Worm (Caenorhabditis elegans) whole organism, L2 larva: ENCODE measurements around the gene C04E6.12.

Experiments used
- C34F6.9 ChIP-seq: fragments of 150-350 bp; optimal IDR thresholded peaks from 2 replicates; lab custom pipeline; 2014; ENCODE audit warnings: missing biosample characterization, missing genetic modification characterization
- R02D3.7 ChIP-seq: fragments of 150-350 bp; optimal IDR thresholded peaks from 2 replicates; lab custom pipeline; 2014; ENCODE audit warnings: missing biosample characterization, missing genetic modification characterization
- Y55F3AM.14 ChIP-seq: fragments of 200-800 bp; sonication (Bioruptor generic); optimal IDR thresholded peaks from 2 replicates; lab custom pipeline; 2018; ENCODE audit warnings: mild to moderate bottlenecking, missing genetic modification characterization, missing compliant biosample characterization
- alr-1 ChIP-seq: fragments of 150-350 bp; optimal IDR thresholded peaks from 2 replicates; lab custom pipeline; 2014; ENCODE audit warnings: missing biosample characterization, missing genetic modification characterization
- aly-2 ChIP-seq: fragments of 150-350 bp; optimal IDR thresholded peaks from 2 replicates; lab custom pipeline; 2014; ENCODE audit warnings: missing biosample characterization, missing genetic modification characterization
- ama-1 ChIP-seq: fragments of 150-350 bp; optimal IDR thresholded peaks from 2 replicates; lab custom pipeline; 2018; ENCODE audit warnings: inconsistent platforms
- blmp-1 ChIP-seq: sonication (generic microtip); optimal IDR thresholded peaks from 2 replicates; lab custom pipeline; 2017; ENCODE audit warnings: missing genetic modification characterization, mild to moderate bottlenecking, missing compliant biosample characterization, antibody characterized with exemption, moderate library complexity; ENCODE audit not compliant: insufficient read depth
- ceh-16 ChIP-seq: fragments of 150-350 bp; optimal IDR thresholded peaks from 2 replicates; lab custom pipeline; 2014; ENCODE audit warnings: missing biosample characterization, missing genetic modification characterization
- ceh-82 ChIP-seq: fragments of 150-350 bp; optimal IDR thresholded peaks from 2 replicates; lab custom pipeline; 2014; ENCODE audit warnings: missing biosample characterization, missing genetic modification characterization
- crh-2 ChIP-seq: sonication (generic microtip); optimal IDR thresholded peaks from 2 replicates; lab custom pipeline; 2017; ENCODE audit warnings: missing biosample characterization, missing genetic modification characterization
- dmd-4 ChIP-seq: sonication (generic microtip); optimal IDR thresholded peaks from 2 replicates; lab custom pipeline; 2017; ENCODE audit warnings: missing biosample characterization, missing genetic modification characterization
- egl-27 ChIP-seq: sonication (generic microtip); optimal IDR thresholded peaks from 3 replicates; lab custom pipeline; 2017; ENCODE audit warnings: missing biosample characterization, missing genetic modification reagents, missing genetic modification characterization
- fos-1 ChIP-seq: fragments of 150-350 bp; optimal IDR thresholded peaks from 2 replicates; lab custom pipeline; 2014; ENCODE audit warnings: missing biosample characterization, missing genetic modification characterization
- lin-13 ChIP-seq: fragments of 150-350 bp; optimal IDR thresholded peaks from 2 replicates; lab custom pipeline; 2014; ENCODE audit warnings: missing biosample characterization, missing genetic modification reagents, missing genetic modification characterization
- lin-39 ChIP-seq: fragments of 150-350 bp; optimal IDR thresholded peaks from 2 replicates; lab custom pipeline; 2014; ENCODE audit warnings: missing biosample characterization, missing genetic modification reagents, missing genetic modification characterization
- lsy-2 ChIP-seq, 2 experiments: fragments of 150-350 bp in 1 of 2; sonication (generic microtip) in 1 of 2; optimal IDR thresholded peaks; 2 replicates each; lab custom pipeline; 2014 to 2017; ENCODE audit warnings: missing biosample characterization in 2 of 2, missing genetic modification characterization in 2 of 2
- mab-5 ChIP-seq: fragments of 150-350 bp; optimal IDR thresholded peaks from 2 replicates; lab custom pipeline; 2014; ENCODE audit warnings: missing biosample characterization, missing genetic modification characterization
- mdl-1 ChIP-seq, 2 experiments: fragments of 150-350 bp in 1 of 2; sonication (generic microtip) in 1 of 2; optimal IDR thresholded peaks; 2 replicates each; lab custom pipeline; 2017; ENCODE audit warnings: missing biosample characterization in 2 of 2, missing genetic modification characterization in 2 of 2
- nhr-10 ChIP-seq: sonication (generic microtip); optimal IDR thresholded peaks from 2 replicates; lab custom pipeline; 2017; ENCODE audit warnings: missing biosample characterization, missing genetic modification characterization
- nhr-11 ChIP-seq: fragments of 150-350 bp; optimal IDR thresholded peaks from 2 replicates; lab custom pipeline; 2014; ENCODE audit warnings: missing biosample characterization, missing genetic modification characterization
- nhr-12 ChIP-seq: fragments of 150-350 bp; optimal IDR thresholded peaks from 2 replicates; lab custom pipeline; 2014; ENCODE audit warnings: missing biosample characterization, missing genetic modification characterization
- nhr-129 ChIP-seq: fragments of 150-350 bp; optimal IDR thresholded peaks from 2 replicates; lab custom pipeline; 2014; ENCODE audit warnings: missing biosample characterization, missing genetic modification characterization
- nhr-21 ChIP-seq: fragments of 150-350 bp; optimal IDR thresholded peaks from 2 replicates; lab custom pipeline; 2014; ENCODE audit warnings: missing biosample characterization, missing genetic modification characterization
- nhr-23 ChIP-seq: fragments of 150-350 bp; optimal IDR thresholded peaks from 2 replicates; lab custom pipeline; 2014; ENCODE audit warnings: missing biosample characterization, missing genetic modification reagents, missing genetic modification characterization
- nhr-237 ChIP-seq: fragments of 150-350 bp; optimal IDR thresholded peaks from 2 replicates; lab custom pipeline; 2014; ENCODE audit warnings: missing biosample characterization, missing genetic modification characterization
- nhr-25 ChIP-seq: fragments of 150-350 bp; sonication (generic microtip); optimal IDR thresholded peaks from 3 replicates; lab custom pipeline; 2014; ENCODE audit warnings: missing biosample characterization, missing genetic modification characterization
- nhr-77 ChIP-seq: fragments of 150-350 bp; optimal IDR thresholded peaks from 2 replicates; lab custom pipeline; 2014; ENCODE audit warnings: missing biosample characterization, missing genetic modification characterization
- sem-4 ChIP-seq: fragments of 150-350 bp; optimal IDR thresholded peaks from 2 replicates; lab custom pipeline; 2014; ENCODE audit warnings: missing biosample characterization, missing genetic modification reagents, missing genetic modification characterization
- sma-3 ChIP-seq: sonication (generic microtip); optimal IDR thresholded peaks from 2 replicates; lab custom pipeline; 2016; ENCODE audit warnings: missing genetic modification reagents, missing genetic modification characterization, missing compliant biosample characterization
- snpc-4 ChIP-seq: fragments of 150-350 bp; optimal IDR thresholded peaks from 2 replicates; lab custom pipeline; 2014; ENCODE audit warnings: missing biosample characterization, missing genetic modification characterization
- unc-39 ChIP-seq: fragments of 150-350 bp; optimal IDR thresholded peaks from 2 replicates; lab custom pipeline; 2014; ENCODE audit warnings: missing biosample characterization, missing genetic modification characterization
- unc-55 ChIP-seq: fragments of 150-350 bp; sonication (generic microtip); optimal IDR thresholded peaks from 3 replicates; lab custom pipeline; 2014; ENCODE audit warnings: missing biosample characterization, missing genetic modification reagents, missing genetic modification characterization
- unc-62 ChIP-seq: fragments of 150-350 bp; optimal IDR thresholded peaks from 2 replicates; lab custom pipeline; 2014; ENCODE audit warnings: missing biosample characterization, missing genetic modification reagents, missing genetic modification characterization
- zag-1 ChIP-seq: fragments of 150-350 bp; optimal IDR thresholded peaks from 2 replicates; lab custom pipeline; 2014; ENCODE audit warnings: missing biosample characterization, missing genetic modification characterization
- ztf-1 ChIP-seq: fragments of 200-800 bp; sonication (Bioruptor generic); conservative IDR thresholded peaks from 2 replicates; pipeline ENCODE4 v1.3.6; 2022; ENCODE audit warnings: missing genetic modification characterization, missing compliant biosample characterization
- ztf-11 ChIP-seq: sonication (generic microtip); optimal IDR thresholded peaks from 2 replicates; lab custom pipeline; 2017; ENCODE audit warnings: missing biosample characterization, missing genetic modification characterization

Gene C04E6.12

ce11 chrV:5882429-5882828 is 37.4 kb downstream of the C04E6.12 start:
- TF ChIP-seq R02D3.7 (tag; lab: Kevin White, UChicago) (no peak), nhr-237 (no peak), zag-1 (tag; lab: Kevin White, UChicago) (no peak)

DNA sequence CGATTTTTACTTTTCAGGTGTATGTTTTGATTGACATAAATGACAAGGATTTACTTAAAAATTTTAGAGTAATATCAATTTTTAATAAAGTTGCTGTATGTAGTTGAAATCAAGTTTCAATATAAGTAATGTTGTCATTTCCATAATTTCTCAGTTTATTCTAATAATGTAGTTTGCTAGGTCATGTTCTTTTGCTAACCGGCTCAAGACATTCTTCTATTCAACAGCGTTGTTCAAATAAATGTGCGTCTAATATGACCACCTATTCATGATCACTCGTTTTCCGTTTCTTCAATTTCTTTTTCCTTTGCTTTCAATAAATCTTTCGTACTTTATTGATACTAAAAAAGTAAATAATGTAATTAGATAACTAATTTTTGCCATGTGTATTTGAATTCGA is 39.7 kb downstream of the C04E6.12 start, which contains the start of gene C02G6.3:
Gene C02G6.3, plus strand, starts transcription at position 301 of the 400 bp plus-strand sequence.
- TF ChIP-seq nhr-237 = no peak

- TF ChIP-seq crh-2 (tag; lab: Kevin White, UChicago) (no peak), sma-3 (no peak), sem-4 (tag; lab: Kevin White, UChicago) (no peak), C34F6.9 (tag; lab: Kevin White, UChicago) (no peak), ama-1 (lab: Kevin White, UChicago) (no peak), unc-39 (no peak), ztf-11 (no peak), dmd-4 (no peak), ceh-82 (tag; lab: Kevin White, UChicago) (no peak), egl-27 (no peak), nhr-21 (tag; lab: Kevin White, UChicago) (no peak), ceh-16 (tag; lab: Kevin White, UChicago) (no peak), alr-1 (tag; lab: Kevin White, UChicago) (no peak)
- TF ChIP-seq, all 48 proteins: peak for 0
Measured at ce11 chrV:5876966-5877365, 42.8 kb downstream of the C04E6.12 start.

- TF ChIP-seq nhr-25 (tag; lab: Kevin White, UChicago) = no peak
- no peak for TF ChIP-seq ceh-16 (tag; lab: Kevin White, UChicago)
- no peak for TF ChIP-seq nhr-23 (tag; lab: Kevin White, UChicago)
- TF ChIP-seq mab-5 = no peak
- TF ChIP-seq sem-4 (tag; lab: Kevin White, UChicago) = no peak
- TF ChIP-seq snpc-4 (tag; lab: Kevin White, UChicago) = no peak
- TF ChIP-seq lin-39 (tag; lab: Kevin White, UChicago) = no peak
- no peak for TF ChIP-seq unc-55
- no peak for TF ChIP-seq lin-13
- no peak for TF ChIP-seq crh-2 (tag; lab: Kevin White, UChicago)
- TF ChIP-seq R02D3.7 (tag; lab: Kevin White, UChicago) = no peak
- no peak for TF ChIP-seq alr-1 (tag; lab: Kevin White, UChicago)
- TF ChIP-seq ztf-11 = no peak
- no peak for TF ChIP-seq mdl-1 (tag; optimal IDR thresholded peaks at IDR 0.05; lab: Kevin White, UChicago)
- TF ChIP-seq fos-1 (tag; lab: Kevin White, UChicago) = no peak
- TF ChIP-seq nhr-77 (tag; lab: Kevin White, UChicago) = no peak
- no peak for TF ChIP-seq lsy-2 (tag; optimal IDR thresholded peaks at IDR 0.05; lab: Kevin White, UChicago)
- no peak for TF ChIP-seq Y55F3AM.14 (GFP tag; lab: Kevin White, UChicago)
- TF ChIP-seq ztf-1 (GFP tag; lab: Robert Waterston, UW) = no peak
Measured at ce11 chrV:5871759-5872158, 48.0 kb downstream of the C04E6.12 start, which contains the start of gene C02G6.2. C02G6.2 (plus strand) TSS chrV:5872059.

DNA sequence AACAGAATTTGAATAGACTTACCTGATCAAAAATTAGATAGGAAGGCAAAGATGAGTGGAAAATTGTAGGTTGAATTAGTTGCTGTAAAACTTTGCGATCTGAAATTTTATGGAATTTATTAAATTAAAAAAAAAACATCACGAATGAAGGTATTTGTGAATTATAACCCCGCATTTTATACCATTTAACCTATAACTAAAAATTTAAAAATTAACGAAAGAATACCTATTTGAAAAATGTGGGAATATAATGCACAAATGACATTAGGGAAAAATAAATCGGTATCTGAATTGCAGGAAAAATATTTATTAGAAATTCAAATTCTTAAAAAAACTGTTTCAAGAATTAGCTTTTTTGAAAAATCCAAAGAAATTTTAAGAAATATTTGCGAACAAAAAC is 50.6 kb downstream of the C04E6.12 start, which contains the start of gene F26F12.4:
Gene F26F12.4, minus strand, starts transcription at position 101 of the 400 bp plus-strand sequence.
- no peak for TF ChIP-seq ztf-1 (GFP tag; lab: Robert Waterston, UW)
- no peak for TF ChIP-seq crh-2 (tag; lab: Kevin White, UChicago)
- TF ChIP-seq blmp-1 (tag; lab: Kevin White, UChicago) = no peak
- no peak for TF ChIP-seq sem-4 (tag; lab: Kevin White, UChicago)
- no peak for TF ChIP-seq nhr-129 (tag; lab: Kevin White, UChicago)
- TF ChIP-seq mdl-1 (tag; optimal IDR thresholded peaks at IDR 0.05; lab: Kevin White, UChicago) = no peak
- no peak for TF ChIP-seq sma-3
- no peak for TF ChIP-seq nhr-237
- no peak for TF ChIP-seq dmd-4
- TF ChIP-seq Y55F3AM.14 (GFP tag; lab: Kevin White, UChicago) = no peak
- no peak for TF ChIP-seq nhr-11 (tag; lab: Kevin White, UChicago)
- no peak for TF ChIP-seq R02D3.7 (tag; lab: Kevin White, UChicago)
- no peak for TF ChIP-seq nhr-12 (tag; lab: Kevin White, UChicago)
- no peak for TF ChIP-seq unc-62 (GFP tag; lab: Kevin White, UChicago)
- no peak for TF ChIP-seq nhr-21 (tag; lab: Kevin White, UChicago)
- TF ChIP-seq snpc-4 (tag; lab: Kevin White, UChicago) = no peak
- TF ChIP-seq aly-2 (tag; lab: Kevin White, UChicago) = no peak
- no peak for TF ChIP-seq ama-1 (lab: Kevin White, UChicago)
- TF ChIP-seq nhr-10 (tag; lab: Kevin White, UChicago) = no peak
